Worm (Caenorhabditis elegans) whole organism, L4 larva: ENCODE measurements around the gene T03F6.4.
A peak's percentile ranks its signal among the peaks of the same experiment; 100 is the strongest.

Experiments used
- D1046.2 ChIP-seq: fragments of 200-800 bp; sonication (Bioruptor generic); IDR thresholded peaks from 2 replicates; pipeline ENCODE4 v1.3.6; 2022; ENCODE audit warnings: missing genetic modification characterization, missing compliant biosample characterization
- R02D3.7 ChIP-seq: fragments of 150-350 bp; sonication (generic microtip); optimal IDR thresholded peaks from 3 replicates; lab custom pipeline; 2014; ENCODE audit warnings: missing biosample characterization, missing genetic modification characterization
- T26A8.4 ChIP-seq: fragments of 200-800 bp; sonication (Bioruptor generic); IDR thresholded peaks from 2 replicates; pipeline ENCODE4 v1.3.6; 2022; ENCODE audit warnings: missing genetic modification characterization, missing compliant biosample characterization
- Y105C5A.15 ChIP-seq: fragments of 200-800 bp; sonication (Bioruptor generic); IDR thresholded peaks from 2 replicates; pipeline ENCODE4 v1.3.6; 2022; ENCODE audit warnings: missing genetic modification characterization, missing compliant biosample characterization
- Y48G9A.11 ChIP-seq: fragments of 200-800 bp; sonication (Bioruptor generic); IDR thresholded peaks from 2 replicates; pipeline ENCODE4 v1.3.6; 2022; ENCODE audit warnings: missing genetic modification reagents, missing genetic modification characterization, missing compliant biosample characterization
- ZK337.2 ChIP-seq: fragments of 200-800 bp; sonication (Bioruptor generic); IDR thresholded peaks from 2 replicates; pipeline ENCODE4 v1.3.6; 2022; ENCODE audit warnings: missing genetic modification reagents, missing genetic modification characterization, missing compliant biosample characterization
- ZK546.5 ChIP-seq, 2 experiments: sonication (generic microtip); optimal IDR thresholded peaks; 2 replicates each; lab custom pipeline; 2017; ENCODE audit warnings: missing biosample characterization in 2 of 2, missing genetic modification characterization in 2 of 2
- aha-1 ChIP-seq: fragments of 150-350 bp; peaks from one replicate; lab custom pipeline; 2014; ENCODE audit warnings: missing biosample characterization, missing genetic modification characterization
- ama-1 ChIP-seq: fragments of 150-350 bp; optimal IDR thresholded peaks from 2 replicates; lab custom pipeline; 2014; ENCODE audit warnings: inconsistent platforms, mixed read lengths
- attf-4 ChIP-seq: sonication (generic microtip); optimal IDR thresholded peaks from 3 replicates; lab custom pipeline; 2017; ENCODE audit warnings: missing biosample characterization, missing genetic modification characterization
- ceh-20 ChIP-seq: fragments of 200-800 bp; sonication (Bioruptor generic); IDR thresholded peaks from 2 replicates; pipeline ENCODE4 v1.3.6; 2022; ENCODE audit warnings: missing genetic modification reagents, missing genetic modification characterization, missing compliant biosample characterization
- ceh-28 ChIP-seq: fragments of 150-350 bp; optimal IDR thresholded peaks from 2 replicates; lab custom pipeline; 2014; ENCODE audit warnings: missing biosample characterization, missing genetic modification reagents, missing genetic modification characterization
- ceh-32 ChIP-seq: sonication (generic microtip); optimal IDR thresholded peaks from 2 replicates; lab custom pipeline; 2016; ENCODE audit warnings: mild to moderate bottlenecking, missing genetic modification characterization, missing compliant biosample characterization; ENCODE audit not compliant: poor library complexity
- daf-16 ChIP-seq, 3 experiments: sonication (generic microtip); optimal IDR thresholded peaks; 2 replicates each; lab custom pipeline; 2016 to 2017; ENCODE audit warnings: missing genetic modification characterization in 3 of 3, missing genetic modification reagents in 3 of 3, mild to moderate bottlenecking in 2 of 3, missing compliant biosample characterization in 2 of 3, missing biosample characterization in 1 of 3, moderate library complexity in 1 of 3
- daf-19 ChIP-seq: fragments of 200-800 bp; sonication (Bioruptor generic); conservative IDR thresholded peaks from 2 replicates; pipeline ENCODE4 v1.3.6; 2022; ENCODE audit warnings: missing genetic modification characterization, missing compliant biosample characterization
- daf-8 ChIP-seq: fragments of 200-800 bp; sonication (Bioruptor generic); IDR thresholded peaks from 2 replicates; pipeline ENCODE4 v1.3.6; 2022; ENCODE audit warnings: missing genetic modification characterization, missing compliant biosample characterization
- dpl-1 ChIP-seq: fragments of 150-350 bp; optimal IDR thresholded peaks from 2 replicates; lab custom pipeline; 2014; ENCODE audit warnings: missing biosample characterization, missing genetic modification reagents, missing genetic modification characterization
- fos-1 ChIP-seq: fragments of 150-350 bp; optimal IDR thresholded peaks from 2 replicates; lab custom pipeline; 2014; ENCODE audit warnings: missing biosample characterization, missing genetic modification characterization
- hif-1 ChIP-seq, 2 experiments: sonication (generic microtip); optimal IDR thresholded peaks; 2 replicates each; lab custom pipeline; 2016 to 2017; ENCODE audit warnings: missing compliant biosample characterization in 2 of 2, missing genetic modification characterization in 2 of 2, missing genetic modification reagents in 2 of 2, missing genotype in 2 of 2, mild to moderate bottlenecking in 1 of 2
- hlh-11 ChIP-seq: fragments of 200-800 bp; sonication (Bioruptor generic); optimal IDR thresholded peaks from 2 replicates; lab custom pipeline; 2018; ENCODE audit warnings: mild to moderate bottlenecking, missing genetic modification characterization, missing compliant biosample characterization
- jun-1 ChIP-seq: fragments of 150-350 bp; optimal IDR thresholded peaks from 2 replicates; lab custom pipeline; 2014; ENCODE audit warnings: missing biosample characterization, missing genetic modification reagents, missing genetic modification characterization
- lin-29 ChIP-seq: fragments of 200-800 bp; sonication (Bioruptor generic); IDR thresholded peaks from 2 replicates; pipeline ENCODE4 v1.3.6; 2022; ENCODE audit warnings: missing genetic modification reagents, missing genetic modification characterization, missing compliant biosample characterization
- lin-38 ChIP-seq: fragments of 200-800 bp; sonication (Bioruptor generic); IDR thresholded peaks from 2 replicates; pipeline ENCODE4 v1.3.6; 2022; ENCODE audit warnings: missing genetic modification reagents, missing genetic modification characterization, missing compliant biosample characterization
- lin-39 ChIP-seq: fragments of 150-350 bp; optimal IDR thresholded peaks from 2 replicates; lab custom pipeline; 2014; ENCODE audit warnings: missing biosample characterization, missing genetic modification reagents, missing genetic modification characterization
- mdl-1 ChIP-seq, 2 experiments: fragments of 150-350 bp in 1 of 2; sonication (generic microtip) in 1 of 2; optimal IDR thresholded peaks; 2 replicates each; lab custom pipeline; 2014 to 2017; ENCODE audit warnings: missing biosample characterization in 2 of 2, missing genetic modification characterization in 2 of 2
- mdt-29 ChIP-seq: fragments of 200-800 bp; sonication (Bioruptor generic); IDR thresholded peaks from 2 replicates; pipeline ENCODE4 v1.3.6; 2022; ENCODE audit warnings: missing genetic modification reagents, missing genetic modification characterization, missing compliant biosample characterization
- mxl-2 ChIP-seq: fragments of 200-800 bp; sonication (Bioruptor generic); conservative IDR thresholded peaks from 2 replicates; pipeline ENCODE4 v1.3.6; 2022; ENCODE audit warnings: missing genetic modification reagents, missing genetic modification characterization, missing compliant biosample characterization
- nhr-11 ChIP-seq: fragments of 150-350 bp; optimal IDR thresholded peaks from 2 replicates; lab custom pipeline; 2014; ENCODE audit warnings: missing biosample characterization, missing genetic modification characterization
- nhr-28 ChIP-seq: fragments of 150-350 bp; optimal IDR thresholded peaks from 2 replicates; lab custom pipeline; 2014; ENCODE audit warnings: missing biosample characterization, missing genetic modification characterization
- nhr-42 ChIP-seq: fragments of 200-800 bp; sonication (Bioruptor generic); IDR thresholded peaks from 2 replicates; pipeline ENCODE4 v1.3.6; 2022; ENCODE audit warnings: missing genetic modification characterization, missing compliant biosample characterization
- nhr-48 ChIP-seq: sonication (generic microtip); optimal IDR thresholded peaks from 2 replicates; lab custom pipeline; 2016; ENCODE audit warnings: mild to moderate bottlenecking, missing genetic modification characterization, missing compliant biosample characterization
- nhr-6 ChIP-seq: fragments of 150-350 bp; optimal IDR thresholded peaks from 2 replicates; lab custom pipeline; 2014; ENCODE audit warnings: missing biosample characterization, missing genetic modification characterization
- nhr-76 ChIP-seq: fragments of 150-350 bp; optimal IDR thresholded peaks from 2 replicates; lab custom pipeline; 2014; ENCODE audit warnings: missing biosample characterization, missing genetic modification characterization
- nhr-77 ChIP-seq: fragments of 150-350 bp; optimal IDR thresholded peaks from 2 replicates; lab custom pipeline; 2014; ENCODE audit warnings: missing biosample characterization, missing genetic modification characterization
- pha-4 ChIP-seq, 2 experiments: fragments of 150-350 bp in 1 of 2; fragments of 200-800 bp in 1 of 2; sonication (Bioruptor generic) in 1 of 2; IDR thresholded peaks in 1 of 2; optimal IDR thresholded peaks in 1 of 2; 2 replicates each; pipeline versions ENCODE4 v1.3.6 to Lab custom; 2014 to 2022; ENCODE audit warnings: missing genetic modification characterization in 2 of 2, missing genetic modification reagents in 2 of 2, missing biosample characterization in 1 of 2, missing compliant biosample characterization in 1 of 2
- pqm-1 ChIP-seq: sonication (generic microtip); optimal IDR thresholded peaks from 2 replicates; lab custom pipeline; 2017; ENCODE audit warnings: missing biosample characterization, missing genetic modification characterization
- saeg-2 ChIP-seq: fragments of 200-800 bp; sonication (Bioruptor generic); IDR thresholded peaks from 2 replicates; pipeline ENCODE4 v1.3.6; 2022; ENCODE audit warnings: missing genetic modification reagents, missing genetic modification characterization, missing compliant biosample characterization
- sdz-12 ChIP-seq: fragments of 200-800 bp; sonication (Bioruptor generic); optimal IDR thresholded peaks from 2 replicates; lab custom pipeline; 2018; ENCODE audit warnings: mild to moderate bottlenecking, missing genetic modification characterization, missing compliant biosample characterization
- set-16 ChIP-seq: fragments of 200-800 bp; sonication (Bioruptor generic); IDR thresholded peaks from 2 replicates; pipeline ENCODE4 v1.3.6; 2022; ENCODE audit warnings: missing genetic modification reagents, missing genetic modification characterization, missing compliant biosample characterization
- skn-1 ChIP-seq: fragments of 150-350 bp; optimal IDR thresholded peaks from 2 replicates; lab custom pipeline; 2014; ENCODE audit warnings: missing biosample characterization, missing genetic modification characterization
- snpc-4 ChIP-seq: fragments of 150-350 bp; optimal IDR thresholded peaks from 2 replicates; lab custom pipeline; 2014; ENCODE audit warnings: missing biosample characterization, missing genetic modification characterization
- unc-130 ChIP-seq: sonication (generic microtip); optimal IDR thresholded peaks from 2 replicates; lab custom pipeline; 2016; ENCODE audit warnings: missing genetic modification reagents, missing genetic modification characterization, missing compliant biosample characterization
- unc-62 ChIP-seq, 3 experiments: fragments of 150-350 bp in 1 of 3; sonication (generic microtip); optimal IDR thresholded peaks in 2 of 3; peaks in 1 of 3; 1 replicate in 1 of 3; 2 replicates in 2 of 3; lab custom pipeline; 2014 to 2017; ENCODE audit warnings: missing biosample characterization in 3 of 3, missing genetic modification characterization in 3 of 3, missing genetic modification reagents in 3 of 3, missing genotype in 1 of 3
- zag-1 ChIP-seq: fragments of 150-350 bp; optimal IDR thresholded peaks from 2 replicates; lab custom pipeline; 2014; ENCODE audit warnings: missing biosample characterization, missing genetic modification characterization
- zip-11 ChIP-seq: fragments of 200-800 bp; sonication (Bioruptor generic); IDR thresholded peaks from 2 replicates; pipeline ENCODE4 v1.3.6; 2022; ENCODE audit warnings: missing genetic modification characterization, missing compliant biosample characterization

Gene T03F6.4

ce11 chrIII:13377249-13377648 lies 8.7 kb upstream of the T03F6.4 start (continued):
- TF ChIP-seq daf-8 (GFP tag; lab: Robert Waterston, UW) (no peak), Y48G9A.11 (GFP tag; lab: Robert Waterston, UW) (no peak), jun-1 (tag; lab: Kevin White, UChicago) (no peak), pqm-1 (tag; lab: Kevin White, UChicago) (peak; percentile 79), daf-19 (GFP tag; lab: Robert Waterston, UW) (no peak), zip-11 (no peak), zag-1 (tag; lab: Kevin White, UChicago) (no peak), ceh-28 (tag; lab: Kevin White, UChicago) (no peak), nhr-48 (peak; percentile 72), aha-1 (tag; lab: Kevin White, UChicago) (peak; percentile 95), set-16 (peak; percentile 54), R02D3.7 (no peak), nhr-77 (peak; percentile 51), ZK337.2 (no peak), Y105C5A.15 (GFP tag; lab: Robert Waterston, UW) (no peak), mxl-2 (no peak), nhr-42 (GFP tag; lab: Robert Waterston, UW) (no peak), ZK546.5 (tag; optimal IDR thresholded peaks at IDR 0.05; lab: Kevin White, UChicago) (no peak), nhr-28 (tag; lab: Kevin White, UChicago) (peak; percentile 55), saeg-2 (GFP tag; lab: Robert Waterston, UW) (no peak), unc-62 (GFP tag; optimal IDR thresholded peaks at IDR 0.05 in 1 of 2; lab: Kevin White, UChicago) (no peak), unc-62 (tag; optimal IDR thresholded peaks at IDR 0.05; lab: Kevin White, UChicago) (no peak), hlh-11 (tag; lab: Kevin White, UChicago) (peak; percentile 87), mdl-1 (tag; optimal IDR thresholded peaks at IDR 0.05; lab: Kevin White, UChicago) (peak in 1 of 2 experiments; percentile 62), T26A8.4 (GFP tag; lab: Robert Waterston, UW) (no peak), nhr-11 (tag; lab: Kevin White, UChicago) (no peak), lin-39 (tag; lab: Kevin White, UChicago) (no peak), attf-4 (no peak), hif-1 (tag; optimal IDR thresholded peaks at IDR 0.05; lab: Kevin White, UChicago) (peak in 1 of 2 experiments; percentile 55), ama-1 (no peak), D1046.2 (no peak), ceh-20 (GFP tag; lab: Robert Waterston, UW) (no peak), fos-1 (no peak), sdz-12 (no peak), dpl-1 (GFP tag; lab: Kevin White, UChicago) (no peak), lin-38 (GFP tag; lab: Robert Waterston, UW) (peak; percentile 33; the same call in 1 of the 2 replicates), unc-130 (GFP tag; lab: Kevin White, UChicago) (no peak), skn-1 (tag; lab: Kevin White, UChicago) (no peak), pha-4 (GFP tag; IDR thresholded peaks at IDR 0.05; lab: Robert Waterston, UW) (peak; percentile 36; the same call in 1 of the 2 replicates), pha-4 (tag; optimal IDR thresholded peaks at IDR 0.05; lab: Kevin White, UChicago) (no peak), daf-16 (GFP tag; optimal IDR thresholded peaks at IDR 0.05; lab: Kevin White, UChicago) (peak in 1 of 2 experiments; percentile 10), daf-16 (tag; optimal IDR thresholded peaks at IDR 0.05; lab: Kevin White, UChicago) (peak; percentile 87), ceh-32 (no peak), nhr-6 (no peak), mdt-29 (GFP tag; lab: Robert Waterston, UW) (no peak), snpc-4 (no peak), nhr-76 (tag; lab: Kevin White, UChicago) (no peak), lin-29 (GFP tag; lab: Robert Waterston, UW) (no peak)
